Worm (Caenorhabditis elegans): ENCODE results near the gene F28F9.2.

The F28F9.2 gene

DNA sequence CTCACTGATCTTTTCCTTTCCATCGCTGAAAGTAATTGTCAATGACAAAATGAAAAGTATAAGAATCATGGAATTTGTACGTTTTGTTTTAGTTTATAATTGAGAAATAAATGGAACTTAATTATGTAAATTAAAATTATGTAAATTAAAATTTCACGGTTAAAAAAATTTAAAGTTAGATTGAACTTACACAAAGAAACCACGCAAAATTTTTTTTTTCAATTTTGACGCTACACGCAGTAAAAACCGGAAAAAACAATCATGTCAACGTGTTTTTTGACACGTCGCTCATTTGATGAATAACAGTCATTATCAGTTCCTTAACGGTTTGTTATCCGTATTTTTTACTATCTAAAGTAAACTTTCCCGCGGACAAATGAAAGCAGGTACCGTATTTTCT lies 41.6 kb downstream of the F28F9.2 start, which contains the start of the genes F37C4.8 and oac-23:
Gene F37C4.8, minus strand, starts transcription at position 101 of the 400 bp plus-strand sequence.
Gene oac-23, plus strand, starts transcription at position 323 of the 400 bp plus-strand sequence.
- no peak for TF ChIP-seq ceh-6 (GFP tag; optimal IDR thresholded peaks at IDR 0.05)
- TF ChIP-seq ztf-16 (tag; optimal IDR thresholded peaks at IDR 0.05) = no peak
- TF ChIP-seq hlh-30 (tag; optimal IDR thresholded peaks at IDR 0.05; ENCODE audit: insufficient read depth) = no peak
- no peak for TF ChIP-seq unc-3 (GFP tag; conservative IDR thresholded peaks at IDR 0.05)
- no peak for TF ChIP-seq unc-3 (tag; optimal IDR thresholded peaks at IDR 0.05)
- no peak for TF ChIP-seq ceh-9 (tag; optimal IDR thresholded peaks at IDR 0.05)
- TF ChIP-seq pag-3 (tag; optimal IDR thresholded peaks at IDR 0.05; ENCODE audit: borderline replicate concordance) = no peak
- no peak for TF ChIP-seq ahr-1 (tag; optimal IDR thresholded peaks at IDR 0.05)
- TF ChIP-seq unc-55 (GFP tag; optimal IDR thresholded peaks at IDR 0.05) = no peak
- TF ChIP-seq pha-2 (tag; optimal IDR thresholded peaks at IDR 0.05) = no peak
- TF ChIP-seq odd-2 (tag; optimal IDR thresholded peaks at IDR 0.05) = no peak
- TF ChIP-seq pros-1 (tag; optimal IDR thresholded peaks at IDR 0.05) = no peak
- TF ChIP-seq unc-42 (tag; optimal IDR thresholded peaks at IDR 0.05) = no peak
- no peak for TF ChIP-seq mec-3 (tag; optimal IDR thresholded peaks at IDR 0.05; ENCODE audit: borderline replicate concordance)
- TF ChIP-seq C08G9.2 (tag; optimal IDR thresholded peaks at IDR 0.05) = no peak
- no peak for TF ChIP-seq Y22D7AL.16 (tag; optimal IDR thresholded peaks at IDR 0.05)
- TF ChIP-seq eyg-1 (tag; optimal IDR thresholded peaks at IDR 0.05) = no peak
- no peak for TF ChIP-seq pax-1 (tag; optimal IDR thresholded peaks at IDR 0.05)
- no peak for TF ChIP-seq fkh-10 (GFP tag; optimal IDR thresholded peaks at IDR 0.05)
- TF ChIP-seq madf-2 (tag; optimal IDR thresholded peaks at IDR 0.05) = no peak

DNA sequence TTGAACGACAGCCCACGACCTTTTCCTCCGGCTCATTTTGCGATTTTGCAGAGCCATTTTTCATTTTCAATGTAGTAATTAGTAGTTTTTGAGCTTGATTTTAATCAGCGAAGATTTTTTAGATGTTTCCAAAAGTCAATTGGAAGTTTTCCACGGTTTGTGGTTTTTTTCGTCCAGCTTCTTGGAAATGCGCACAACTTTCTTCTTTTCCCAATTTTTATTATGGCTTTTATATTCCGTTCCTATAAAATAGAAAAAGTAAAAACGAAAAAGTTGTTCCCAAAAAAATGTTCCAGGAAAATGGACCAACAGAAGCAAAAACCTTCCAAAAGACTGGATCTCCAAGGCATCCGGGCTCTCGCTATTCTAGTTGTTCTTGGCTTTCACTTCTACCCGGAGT lies 45.8 kb downstream of the F28F9.2 start, which contains the start of gene oac-22:
Gene oac-22, plus strand, starts transcription at position 301 of the 400 bp plus-strand sequence.
- TF ChIP-seq T23F11.4 (GFP tag; optimal IDR thresholded peaks at IDR 0.05) (no peak), madf-2 (tag; optimal IDR thresholded peaks at IDR 0.05) (no peak), nhr-232 (tag; optimal IDR thresholded peaks at IDR 0.05) (no peak), hlh-15 (tag; optimal IDR thresholded peaks at IDR 0.05) (no peak), ceh-18 (tag; optimal IDR thresholded peaks at IDR 0.05) (no peak), syd-9 (tag; optimal IDR thresholded peaks at IDR 0.05) (no peak), sdc-2 (tag; optimal IDR thresholded peaks at IDR 0.05) (no peak), K02D7.2 (tag; optimal IDR thresholded peaks at IDR 0.05) (no peak), ceh-9 (tag; optimal IDR thresholded peaks at IDR 0.05) (no peak), hlh-30 (tag; optimal IDR thresholded peaks at IDR 0.05; ENCODE audit: insufficient read depth) (no peak), K09A11.1 (tag; optimal IDR thresholded peaks at IDR 0.05; ENCODE audit: insufficient read depth) (no peak), fkh-6 (tag; optimal IDR thresholded peaks at IDR 0.05) (no peak), ref-2 (tag; optimal IDR thresholded peaks at IDR 0.05) (no peak), pqm-1 (tag; optimal IDR thresholded peaks at IDR 0.05) (no peak), pax-1 (tag; optimal IDR thresholded peaks at IDR 0.05) (no peak), unc-3 (GFP tag; conservative IDR thresholded peaks at IDR 0.05) (no peak), unc-3 (tag; optimal IDR thresholded peaks at IDR 0.05) (no peak), hlh-6 (tag; optimal IDR thresholded peaks at IDR 0.05) (no peak)

- TF ChIP-seq ceh-14 (tag; optimal IDR thresholded peaks at IDR 0.05) (no peak), nhr-232 (tag; optimal IDR thresholded peaks at IDR 0.05) (no peak), ceh-18 (tag; optimal IDR thresholded peaks at IDR 0.05) (no peak), tbx-2 (tag; optimal IDR thresholded peaks at IDR 0.05) (no peak), madf-2 (tag; optimal IDR thresholded peaks at IDR 0.05) (no peak), ztf-16 (tag; optimal IDR thresholded peaks at IDR 0.05) (no peak), che-1 (tag; optimal IDR thresholded peaks at IDR 0.05) (no peak), syd-9 (tag; optimal IDR thresholded peaks at IDR 0.05) (no peak), nfya-1 (tag; optimal IDR thresholded peaks at IDR 0.05) (no peak), ceh-9 (tag; optimal IDR thresholded peaks at IDR 0.05) (no peak), ceh-19 (GFP tag; optimal IDR thresholded peaks at IDR 0.05) (no peak), pag-3 (tag; optimal IDR thresholded peaks at IDR 0.05; ENCODE audit: borderline replicate concordance) (no peak), K02D7.2 (tag; optimal IDR thresholded peaks at IDR 0.05) (no peak), pqm-1 (tag; optimal IDR thresholded peaks at IDR 0.05) (no peak), elt-4 (tag; optimal IDR thresholded peaks at IDR 0.05) (no peak), dmd-4 (tag; optimal IDR thresholded peaks at IDR 0.05; ENCODE audit: borderline replicate concordance) (no peak), pax-1 (tag; optimal IDR thresholded peaks at IDR 0.05) (no peak), gmeb-2 (tag; optimal IDR thresholded peaks at IDR 0.05) (no peak)
These were observed 49.4 kb downstream of the F28F9.2 start, which contains the start of gene oac-21 for ce11 chrIV:3888963-3889362. Gene oac-21 (plus strand): TSS chrIV:3889263.

Data from whole organism, late embryonic.